Worm (Caenorhabditis elegans): ENCODE measurements around the gene disl-2.

Gene disl-2

DNA sequence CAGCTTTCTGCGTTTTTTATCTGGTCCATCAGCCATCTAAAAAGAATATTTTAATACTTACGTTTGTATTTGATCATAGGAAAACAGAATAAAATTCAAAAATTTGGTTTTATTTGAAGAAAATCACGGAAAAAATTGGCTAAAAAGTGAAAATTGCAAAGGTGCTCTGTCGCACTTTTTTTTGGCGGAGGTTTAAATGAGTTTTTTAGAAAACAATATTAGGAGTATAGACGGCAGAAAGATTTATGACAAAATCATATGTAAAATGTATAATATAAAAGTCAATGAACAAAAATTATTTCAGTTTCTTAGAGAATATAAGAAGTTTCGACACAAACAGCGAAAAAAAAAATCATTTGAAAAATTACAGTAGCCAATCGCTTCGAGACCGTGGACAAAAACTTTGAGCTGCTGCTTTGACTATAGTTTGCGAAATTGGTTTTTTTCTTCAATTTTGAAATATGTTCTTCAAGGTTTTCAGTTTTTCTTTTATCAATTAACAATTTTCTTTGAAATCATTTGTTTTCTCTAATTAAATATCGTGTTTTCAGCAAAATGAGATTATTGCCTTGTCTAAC is 40.9 kb downstream of the disl-2 start, which contains the start of the genes R02F2.7 and R02F2.4:
TSS of gene R02F2.7 (minus strand) at position 36 of the 578 bp plus-strand sequence.
TSS of gene R02F2.4 (plus strand) at position 552 of the 578 bp plus-strand sequence.
- TF ChIP-seq lsy-2 (tag; optimal IDR thresholded peaks at IDR 0.05) (no peak), nhr-11 (tag; optimal IDR thresholded peaks at IDR 0.05) (no peak), mes-2 (tag; optimal IDR thresholded peaks at IDR 0.05; ENCODE audit: poor library complexity, severe bottlenecking) (peak; percentile 41), unc-130 (GFP tag; optimal IDR thresholded peaks at IDR 0.05) (peak; percentile 22), ceh-28 (tag; optimal IDR thresholded peaks at IDR 0.05) (no peak), dpl-1 (GFP tag; optimal IDR thresholded peaks at IDR 0.05) (peak; percentile 74), set-16 (GFP tag; IDR thresholded peaks at IDR 0.05) (no peak)

ce11 chrIII:5486345-5486744 is 43.4 kb downstream of the disl-2 start:
- TF ChIP-seq nhr-6 (tag; optimal IDR thresholded peaks at IDR 0.05), result no peak
- no peak for TF ChIP-seq ama-1 (optimal IDR thresholded peaks at IDR 0.05)
- no peak for TF ChIP-seq Y48G9A.11 (GFP tag; IDR thresholded peaks at IDR 0.05)
- TF ChIP-seq saeg-2 (GFP tag; IDR thresholded peaks at IDR 0.05), result no peak
- TF ChIP-seq lin-13 (GFP tag; optimal IDR thresholded peaks at IDR 0.05), result no peak
- no peak for TF ChIP-seq F26F4.8 (GFP tag; conservative IDR thresholded peaks at IDR 0.05)
- no peak for TF ChIP-seq attf-4 (tag; optimal IDR thresholded peaks at IDR 0.05)
- TF ChIP-seq mdt-29 (GFP tag; IDR thresholded peaks at IDR 0.05), result no peak
- no peak for TF ChIP-seq fkh-10 (GFP tag; optimal IDR thresholded peaks at IDR 0.05)
- TF ChIP-seq nhr-42 (GFP tag; IDR thresholded peaks at IDR 0.05), result no peak
- no peak for TF ChIP-seq zip-11 (GFP tag; IDR thresholded peaks at IDR 0.05)
- TF ChIP-seq F44E2.7 (GFP tag; IDR thresholded peaks at IDR 0.05), result no peak
- no peak for TF ChIP-seq ctbp-1 (GFP tag; IDR thresholded peaks at IDR 0.05)
- no peak for TF ChIP-seq mdl-1 (tag; optimal IDR thresholded peaks at IDR 0.05)
- TF ChIP-seq ztf-7 (tag; optimal IDR thresholded peaks at IDR 0.05), result no peak

- TF ChIP-seq nhr-42 (GFP tag; IDR thresholded peaks at IDR 0.05), result no peak
- TF ChIP-seq rbr-2 (tag; optimal IDR thresholded peaks at IDR 0.05), result no peak
- no peak for TF ChIP-seq attf-4 (tag; optimal IDR thresholded peaks at IDR 0.05)
- TF ChIP-seq daf-19 (GFP tag; conservative IDR thresholded peaks at IDR 0.05), result no peak
- no peak for TF ChIP-seq ceh-20 (GFP tag; IDR thresholded peaks at IDR 0.05)
- TF ChIP-seq daf-12 (tag; optimal IDR thresholded peaks at IDR 0.05), result no peak
- no peak for TF ChIP-seq nhr-41 (GFP tag; IDR thresholded peaks at IDR 0.05)
- TF ChIP-seq lin-39 (tag; optimal IDR thresholded peaks at IDR 0.05), result no peak
Observed at ce11 chrIII:5487087-5487603, 44.2 kb downstream of the disl-2 start, which contains the start of gene osg-1. osg-1 (plus strand) TSS chrIII:5487553.

DNA sequence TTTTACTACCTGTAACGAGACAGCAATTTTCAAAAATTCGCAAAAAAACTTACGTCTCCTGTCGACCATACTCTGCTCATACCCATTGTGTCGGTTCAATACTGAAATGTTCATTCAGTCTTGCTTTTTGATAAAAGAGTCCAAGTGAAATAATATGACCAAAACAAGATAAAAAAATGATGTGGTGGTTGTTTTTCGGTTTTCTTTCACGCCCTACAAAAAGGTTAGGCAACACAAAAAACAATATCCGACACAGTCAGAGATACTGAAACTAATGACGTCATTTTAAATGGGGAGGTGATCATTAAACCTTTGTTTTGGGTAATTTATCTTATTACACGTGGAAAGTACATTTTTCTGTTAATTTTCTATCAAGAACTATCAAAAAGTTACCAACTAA is 52.2 kb downstream of the disl-2 start, which contains the start of gene R02F2.8:
TSS of gene R02F2.8 (minus strand) at position 101 of the 400 bp plus-strand sequence.
- TF ChIP-seq skn-1 (tag; optimal IDR thresholded peaks at IDR 0.05) (no peak), T20F7.1 (GFP tag; optimal IDR thresholded peaks at IDR 0.05) (no peak), fkh-10 (GFP tag; optimal IDR thresholded peaks at IDR 0.05) (no peak), tag-97 (GFP tag; IDR thresholded peaks at IDR 0.05) (no peak), attf-4 (tag; optimal IDR thresholded peaks at IDR 0.05) (no peak), ctbp-1 (GFP tag; IDR thresholded peaks at IDR 0.05) (no peak), Y75B8A.6 (GFP tag; IDR thresholded peaks at IDR 0.05) (no peak), snpc-1.2 (GFP tag; IDR thresholded peaks at IDR 0.05) (no peak), ceh-62 (tag; optimal IDR thresholded peaks at IDR 0.05) (no peak), duxl-1 (tag; optimal IDR thresholded peaks at IDR 0.05; ENCODE audit: poor library complexity) (no peak), mxl-2 (GFP tag; conservative IDR thresholded peaks at IDR 0.05) (no peak), set-16 (GFP tag; IDR thresholded peaks at IDR 0.05) (no peak), lsy-2 (tag; optimal IDR thresholded peaks at IDR 0.05) (no peak), zag-1 (tag; optimal IDR thresholded peaks at IDR 0.05) (no peak), hlh-30 (tag; optimal IDR thresholded peaks at IDR 0.05; ENCODE audit: insufficient read depth) (no peak), mep-1 (tag; optimal IDR thresholded peaks at IDR 0.05) (no peak), egl-43 (GFP tag; IDR thresholded peaks at IDR 0.05) (no peak), ZK337.2 (GFP tag; IDR thresholded peaks at IDR 0.05) (no peak)
